Fruit fly (Drosophila melanogaster) whole organism, prepupa: ENCODE measurements around the gene SP1029.
A peak's percentile ranks its signal among the peaks of the same experiment; 100 is the strongest.

Experiments used
- Blimp-1 ChIP-seq: fragments of 200-800 bp; sonication (Bioruptor generic); optimal IDR thresholded peaks from 3 replicates; lab custom pipeline; 2017; ENCODE audit warnings: missing biosample characterization, missing genetic modification characterization, mild to moderate bottlenecking, moderate library complexity, missing genetic modification reagents
- CG10631 ChIP-seq: fragments of 200-800 bp; sonication (Bioruptor generic); optimal IDR thresholded peaks from 2 replicates; lab custom pipeline; 2016; ENCODE audit warnings: missing biosample characterization, missing genetic modification characterization
- CG10669 ChIP-seq: fragments of 200-800 bp; sonication (Bioruptor generic); optimal IDR thresholded peaks from 3 replicates; lab custom pipeline; 2018; ENCODE audit warnings: missing biosample characterization, mild to moderate bottlenecking, missing genetic modification characterization, moderate library complexity
- CG11294 ChIP-seq: fragments of 200-800 bp; sonication (Bioruptor generic); IDR thresholded peaks from 2 replicates; pipeline ENCODE4 v1.3.6; 2022; ENCODE audit warnings: missing biosample characterization, missing genetic modification characterization
- CG11762 ChIP-seq: fragments of 200-800 bp; sonication (Bioruptor generic); optimal IDR thresholded peaks from 3 replicates; lab custom pipeline; 2016; ENCODE audit warnings: missing biosample characterization, missing genetic modification characterization; ENCODE audit not compliant: insufficient read depth
- CG11902 ChIP-seq: fragments of 200-800 bp; sonication (Bioruptor generic); optimal IDR thresholded peaks from 3 replicates; lab custom pipeline; 2016; ENCODE audit warnings: missing biosample characterization, missing genetic modification characterization
- CG3032 ChIP-seq: fragments of 200-800 bp; optimal IDR thresholded peaks from 2 replicates; lab custom pipeline; 2019; ENCODE audit warnings: missing biosample characterization, mild to moderate bottlenecking, missing genetic modification characterization, moderate library complexity
- CG31627 ChIP-seq: fragments of 200-800 bp; sonication (Bioruptor generic); optimal IDR thresholded peaks from 3 replicates; lab custom pipeline; 2016; ENCODE audit warnings: missing biosample characterization, missing genetic modification characterization
- CG32006 ChIP-seq: fragments of 200-800 bp; sonication (Bioruptor generic); optimal IDR thresholded peaks from 3 replicates; lab custom pipeline; 2017; ENCODE audit warnings: missing biosample characterization, mild to moderate bottlenecking, missing genetic modification characterization
- CG34406 ChIP-seq: fragments of 200-800 bp; sonication (Bioruptor generic); optimal IDR thresholded peaks from 3 replicates; lab custom pipeline; 2016; ENCODE audit warnings: missing biosample characterization, missing genetic modification characterization
- CG3919 ChIP-seq: fragments of 200-800 bp; sonication (Bioruptor generic); optimal IDR thresholded peaks from 3 replicates; lab custom pipeline; 2016; ENCODE audit warnings: missing biosample characterization, missing genetic modification characterization
- CG6163 ChIP-seq: fragments of 200-800 bp; sonication (Bioruptor generic); IDR thresholded peaks from 3 replicates; pipeline ENCODE4 v1.3.6; 2022; ENCODE audit warnings: missing biosample characterization, missing genetic modification characterization
- CG6276 ChIP-seq: fragments of 200-800 bp; sonication (Bioruptor generic); optimal IDR thresholded peaks from 2 replicates; lab custom pipeline; 2017; ENCODE audit warnings: missing biosample characterization, mild to moderate bottlenecking, missing genetic modification characterization
- CG6792 ChIP-seq: fragments of 200-800 bp; sonication (Bioruptor generic); optimal IDR thresholded peaks from 3 replicates; lab custom pipeline; 2016; ENCODE audit warnings: missing biosample characterization, missing genetic modification characterization
- CG8319 ChIP-seq: fragments of 200-800 bp; sonication (Bioruptor generic); optimal IDR thresholded peaks from 3 replicates; lab custom pipeline; 2016; ENCODE audit warnings: missing biosample characterization, missing genetic modification characterization
- CG8632 ChIP-seq: fragments of 200-800 bp; sonication (Bioruptor generic); optimal IDR thresholded peaks from 3 replicates; lab custom pipeline; 2016; ENCODE audit warnings: missing biosample characterization, missing genetic modification characterization
- Eip75B ChIP-seq: fragments of 200-800 bp; sonication (Bioruptor generic); optimal IDR thresholded peaks from 3 replicates; lab custom pipeline; 2016; ENCODE audit warnings: missing biosample characterization, missing genetic modification characterization
- Eip78C ChIP-seq: fragments of 200-800 bp; sonication (Bioruptor generic); peaks from one replicate; lab custom pipeline; 2016; ENCODE audit warnings: missing biosample characterization, missing genetic modification characterization
- Ets21C ChIP-seq: fragments of 200-800 bp; sonication (Bioruptor generic); optimal IDR thresholded peaks from 3 replicates; lab custom pipeline; 2016; ENCODE audit warnings: missing biosample characterization, missing genetic modification characterization
- Ets96B ChIP-seq: fragments of 200-800 bp; optimal IDR thresholded peaks from 2 replicates; lab custom pipeline; 2019; ENCODE audit warnings: missing biosample characterization, mild to moderate bottlenecking, missing genetic modification characterization, moderate library complexity
- Gug ChIP-seq: fragments of 200-800 bp; sonication (Bioruptor generic); IDR thresholded peaks from 2 replicates; pipeline ENCODE4 v1.3.6; 2022; ENCODE audit warnings: missing biosample characterization, missing genetic modification characterization
- Hr38 ChIP-seq: sonication (Bioruptor generic); optimal IDR thresholded peaks from 2 replicates; lab custom pipeline; 2016; ENCODE audit warnings: missing biosample characterization, missing genetic modification characterization
- Sox15 ChIP-seq: fragments of 200-800 bp; sonication (Bioruptor generic); optimal IDR thresholded peaks from 3 replicates; lab custom pipeline; 2016; ENCODE audit warnings: missing biosample characterization, missing genetic modification characterization
- achi ChIP-seq: fragments of 200-800 bp; sonication (Bioruptor generic); optimal IDR thresholded peaks from 3 replicates; lab custom pipeline; 2016; ENCODE audit warnings: missing biosample characterization, missing genetic modification characterization
- acj6 ChIP-seq: fragments of 200-800 bp; sonication (Bioruptor generic); optimal IDR thresholded peaks from 3 replicates; lab custom pipeline; 2016; ENCODE audit warnings: missing biosample characterization, missing genetic modification characterization
- eg ChIP-seq: fragments of 200-800 bp; sonication (Bioruptor generic); IDR thresholded peaks from 3 replicates; pipeline ENCODE4 v1.3.6; 2022; ENCODE audit warnings: missing biosample characterization, missing genetic modification characterization
- esn ChIP-seq: fragments of 200-800 bp; sonication (Bioruptor generic); optimal IDR thresholded peaks from 2 replicates; lab custom pipeline; 2016; ENCODE audit warnings: missing biosample characterization, mild to moderate bottlenecking, missing genetic modification characterization, moderate library complexity
- fd59A ChIP-seq: fragments of 200-800 bp; sonication (Bioruptor generic); optimal IDR thresholded peaks from 2 replicates; lab custom pipeline; 2017; ENCODE audit warnings: missing biosample characterization, mild to moderate bottlenecking, missing genetic modification characterization, missing genetic modification reagents
- fkh ChIP-seq: fragments of 200-800 bp; sonication (Bioruptor generic); optimal IDR thresholded peaks from 3 replicates; lab custom pipeline; 2017; ENCODE audit warnings: missing biosample characterization, mild to moderate bottlenecking, missing genetic modification characterization, moderate library complexity
- spab ChIP-seq: fragments of 200-800 bp; sonication (Bioruptor generic); optimal IDR thresholded peaks from 2 replicates; lab custom pipeline; 2017; ENCODE audit warnings: missing biosample characterization, mild to moderate bottlenecking, missing genetic modification characterization, missing genetic modification reagents
- ss ChIP-seq, 2 experiments: fragments of 200-800 bp; sonication (Bioruptor generic); optimal IDR thresholded peaks; 2 replicates in 1 of 2; 3 replicates in 1 of 2; lab custom pipeline; 2017 to 2018; ENCODE audit warnings: mild to moderate bottlenecking in 2 of 2, missing biosample characterization in 2 of 2, missing genetic modification characterization in 2 of 2, moderate library complexity in 1 of 2
- svp ChIP-seq: fragments of 200-800 bp; sonication (Bioruptor generic); peaks from one replicate; lab custom pipeline; 2016; ENCODE audit warnings: missing biosample characterization, missing genetic modification characterization
- topi ChIP-seq: fragments of 200-800 bp; sonication (Bioruptor generic); optimal IDR thresholded peaks from 3 replicates; lab custom pipeline; 2016; ENCODE audit warnings: missing biosample characterization, missing genetic modification characterization

The SP1029 gene

dm6 chr3R:29204612-29205480 lies 45.4 kb downstream of the SP1029 start (continued):
- TF ChIP-seq Gug (GFP tag; lab: Robert Waterston, UW) (peak; percentile 45; the same call in 1 of the 2 replicates), CG31627 (GFP tag; lab: Kevin White, UChicago) (no peak), CG8319 (GFP tag; lab: Kevin White, UChicago) (no peak), CG3032 (tag; lab: Kevin White, UChicago) (peak; percentile 55), topi (GFP tag; lab: Kevin White, UChicago) (no peak), ss (GFP tag; optimal IDR thresholded peaks at IDR 0.05; lab: Kevin White, UChicago) (peak in 1 of 2 experiments; percentile 35), Hr38 (GFP tag; lab: Kevin White, UChicago) (no peak), svp (GFP tag; lab: Kevin White, UChicago) (no peak), CG10669 (GFP tag; lab: Kevin White, UChicago) (peak; percentile 20), eg (peak; percentile 76), CG11902 (GFP tag; lab: Kevin White, UChicago) (no peak), esn (GFP tag; lab: Kevin White, UChicago) (no peak), spab (peak; percentile 38), CG34406 (GFP tag; lab: Kevin White, UChicago) (no peak), CG32006 (peak; percentile 86), Ets21C (GFP tag; lab: Kevin White, UChicago) (no peak), fd59A (GFP tag; lab: Kevin White, UChicago) (peak; percentile 41), acj6 (GFP tag; lab: Kevin White, UChicago) (peak; percentile 54), Eip78C (peak; percentile 89), CG3919 (GFP tag; lab: Kevin White, UChicago) (peak; percentile 56)

dm6 chr3R:29204033-29204432 lies 46.2 kb downstream of the SP1029 start, which contains the start of gene Cyt-c1L:
Gene Cyt-c1L, minus strand, starts transcription at chr3R:29204133.
- TF ChIP-seq achi (no peak), CG6792 (GFP tag; lab: Kevin White, UChicago) (no peak), Eip75B (GFP tag; lab: Kevin White, UChicago) (no peak), CG6276 (no peak), CG3919 (GFP tag; lab: Kevin White, UChicago) (no peak), Blimp-1 (no peak), Hr38 (GFP tag; lab: Kevin White, UChicago) (no peak), CG11762 (GFP tag; lab: Kevin White, UChicago) (no peak), Gug (GFP tag; lab: Robert Waterston, UW) (no peak), Sox15 (GFP tag; lab: Kevin White, UChicago) (no peak), Ets96B (tag; lab: Kevin White, UChicago) (no peak)

- TF ChIP-seq CG31627 (GFP tag; lab: Kevin White, UChicago) (no peak), CG6163 (GFP tag; lab: Robert Waterston, UW) (no peak), CG8632 (GFP tag; lab: Kevin White, UChicago) (no peak), fkh (GFP tag; lab: Kevin White, UChicago) (peak; percentile 13), Blimp-1 (no peak), CG11294 (GFP tag; lab: Robert Waterston, UW) (no peak), CG10631 (GFP tag; lab: Kevin White, UChicago) (no peak)
- TF ChIP-seq, all 60 proteins: peak for 1
Measured at dm6 chr3R:29202418-29202817, 47.8 kb downstream of the SP1029 start, which contains the start of gene Mesh1. Gene Mesh1, minus strand, starts transcription at chr3R:29202525.
